Worm (Caenorhabditis elegans): ENCODE results near the gene pals-21.

The pals-21 gene

ce11 chrIII:1401497-1401990 is 21.1 kb upstream of the pals-21 start, which contains the start of gene pals-19:
TSS of gene pals-19 (plus strand) at chrIII:1401940.
- TF ChIP-seq ama-1 (optimal IDR thresholded peaks at IDR 0.05) (no peak), eor-1 (tag; optimal IDR thresholded peaks at IDR 0.05) (no peak), elt-3 (tag; optimal IDR thresholded peaks at IDR 0.05) (no peak), nhr-11 (tag; optimal IDR thresholded peaks at IDR 0.05) (no peak), egl-27 (tag; optimal IDR thresholded peaks at IDR 0.05) (no peak), mdl-1 (tag; optimal IDR thresholded peaks at IDR 0.05) (no peak), sea-2 (GFP tag; optimal IDR thresholded peaks at IDR 0.05) (no peak), lsy-12 (tag; optimal IDR thresholded peaks at IDR 0.05) (no peak), pha-4 (tag; optimal IDR thresholded peaks at IDR 0.05) (peak; percentile 30), egl-5 (tag; optimal IDR thresholded peaks at IDR 0.05) (no peak), elt-2 (tag; optimal IDR thresholded peaks at IDR 0.05) (peak; percentile 82), elt-1 (tag; optimal IDR thresholded peaks at IDR 0.05) (no peak), pqm-1 (tag; optimal IDR thresholded peaks at IDR 0.05) (peak; percentile 67), daf-12 (tag; optimal IDR thresholded peaks at IDR 0.05) (no peak), ceh-9 (tag; optimal IDR thresholded peaks at IDR 0.05) (no peak), unc-62 (GFP tag; optimal IDR thresholded peaks at IDR 0.05) (no peak), aly-2 (tag; optimal IDR thresholded peaks at IDR 0.05) (no peak), nhr-77 (tag; optimal IDR thresholded peaks at IDR 0.05) (no peak), ceh-16 (tag; optimal IDR thresholded peaks at IDR 0.05) (no peak), skn-1 (tag; optimal IDR thresholded peaks at IDR 0.05) (no peak), fkh-10 (GFP tag; optimal IDR thresholded peaks at IDR 0.05) (no peak)

ce11 chrIII:1399670-1400069 is 19.2 kb upstream of the pals-21 start, which contains the start of gene pals-16:
TSS of gene pals-16 (plus strand) at chrIII:1399970.
- TF ChIP-seq fkh-10 (GFP tag; optimal IDR thresholded peaks at IDR 0.05) (no peak), lin-15B (tag; optimal IDR thresholded peaks at IDR 0.05) (no peak), egl-5 (tag; optimal IDR thresholded peaks at IDR 0.05) (no peak), aly-2 (tag; optimal IDR thresholded peaks at IDR 0.05) (no peak), jun-1 (tag; optimal IDR thresholded peaks at IDR 0.05) (no peak), nhr-12 (tag; optimal IDR thresholded peaks at IDR 0.05) (no peak), pqm-1 (tag; optimal IDR thresholded peaks at IDR 0.05) (no peak), elt-1 (tag; optimal IDR thresholded peaks at IDR 0.05) (no peak), ama-1 (optimal IDR thresholded peaks at IDR 0.05) (no peak), fkh-2 (tag; optimal IDR thresholded peaks at IDR 0.05) (no peak), tbx-2 (tag; optimal IDR thresholded peaks at IDR 0.05) (no peak), hmg-11 (tag; optimal IDR thresholded peaks at IDR 0.05) (no peak), mdl-1 (tag; optimal IDR thresholded peaks at IDR 0.05) (no peak), skn-1 (tag; optimal IDR thresholded peaks at IDR 0.05) (no peak), ceh-82 (tag; optimal IDR thresholded peaks at IDR 0.05) (no peak), eor-1 (tag; optimal IDR thresholded peaks at IDR 0.05) (no peak), nhr-77 (tag; optimal IDR thresholded peaks at IDR 0.05) (no peak), lin-39 (tag; optimal IDR thresholded peaks at IDR 0.05) (no peak), zag-1 (tag; optimal IDR thresholded peaks at IDR 0.05) (no peak)

ce11 chrIII:1398183-1398582 is 17.7 kb upstream of the pals-21 start:
- TF ChIP-seq pha-4 (tag; optimal IDR thresholded peaks at IDR 0.05) (peak; percentile 8), elt-2 (tag; optimal IDR thresholded peaks at IDR 0.05) (peak; percentile 83), pqm-1 (tag; optimal IDR thresholded peaks at IDR 0.05) (peak; percentile 84), jun-1 (tag; optimal IDR thresholded peaks at IDR 0.05) (no peak)

- TF ChIP-seq pqm-1 (tag; optimal IDR thresholded peaks at IDR 0.05) (peak; percentile 30), ceh-9 (tag; optimal IDR thresholded peaks at IDR 0.05) (no peak), pha-4 (tag; optimal IDR thresholded peaks at IDR 0.05) (peak; percentile 17), elt-2 (tag; optimal IDR thresholded peaks at IDR 0.05) (peak; percentile 68)
Measured at ce11 chrIII:1395355-1395754, 14.9 kb upstream of the pals-21 start.

ce11 chrIII:1392763-1393162 is 12.3 kb upstream of the pals-21 start:
- TF ChIP-seq ceh-9 (tag; optimal IDR thresholded peaks at IDR 0.05) = no peak
- no peak for TF ChIP-seq elt-3 (tag; optimal IDR thresholded peaks at IDR 0.05)
- no peak for TF ChIP-seq nhr-67 (tag; optimal IDR thresholded peaks at IDR 0.05)
- TF ChIP-seq pha-4 (tag; optimal IDR thresholded peaks at IDR 0.05) = peak; percentile 29
- peak; percentile 98 for TF ChIP-seq elt-2 (tag; optimal IDR thresholded peaks at IDR 0.05)
- TF ChIP-seq fos-1 (tag; optimal IDR thresholded peaks at IDR 0.05) = no peak
- TF ChIP-seq jun-1 (tag; optimal IDR thresholded peaks at IDR 0.05) = peak; percentile 88
- TF ChIP-seq nfya-1 (tag; optimal IDR thresholded peaks at IDR 0.05; ENCODE audit: insufficient read depth) = peak; percentile 10
- TF ChIP-seq pqm-1 (tag; optimal IDR thresholded peaks at IDR 0.05) = peak; percentile 85
